Fruit fly (Drosophila melanogaster): Measurements from ENCODE around the gene CG2076.

DNA sequence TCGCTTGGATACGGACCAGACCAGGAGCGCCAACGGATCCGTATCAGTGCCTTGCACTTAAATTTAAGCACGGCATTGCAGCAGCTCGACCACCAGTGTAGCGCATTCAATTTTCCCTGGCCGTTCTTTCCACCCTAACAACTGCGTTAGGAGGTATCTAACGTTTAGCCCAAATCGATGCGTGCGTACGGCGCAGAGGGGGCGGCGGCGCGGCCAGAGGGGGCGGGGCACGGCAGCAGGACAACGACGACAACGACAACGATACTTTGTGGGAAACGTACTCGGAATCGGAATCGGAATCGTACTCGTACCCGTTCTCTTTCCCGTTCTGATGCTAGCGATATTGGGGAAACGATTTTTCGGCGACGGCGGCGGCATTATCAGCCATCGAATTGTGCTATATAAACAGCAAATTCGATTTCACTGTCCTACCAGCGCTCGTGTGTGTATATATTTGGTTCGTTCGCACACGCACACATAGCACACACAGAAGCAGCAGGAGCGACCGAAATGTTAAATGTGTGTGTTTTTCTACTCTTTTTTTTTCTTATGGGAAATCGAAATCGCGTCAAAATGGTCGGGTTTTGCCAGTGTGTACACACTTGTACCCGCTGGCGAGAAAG is 34.2 kb downstream of the CG2076 start, which contains the start of gene CG11122:
- TF ChIP-seq D1 (tag; optimal IDR thresholded peaks at IDR 0.05) (no peak), CG8301 (tag; optimal IDR thresholded peaks at IDR 0.05) (no peak), rn (GFP tag; IDR thresholded peaks at IDR 0.05) (no peak), CG34367 (tag; optimal IDR thresholded peaks at IDR 0.05) (no peak)
